Worm (Caenorhabditis elegans) whole organism, L3 larva: Measurements from ENCODE around the gene npp-27.

ENCODE experiments used
- aly-2 ChIP-seq: fragments of 150-350 bp; optimal IDR thresholded peaks from 2 replicates; lab custom pipeline; 2014; ENCODE audit warnings: missing biosample characterization, missing genetic modification characterization
- ama-1 ChIP-seq: fragments of 150-350 bp; optimal IDR thresholded peaks from 2 replicates; lab custom pipeline; 2018
- ceh-16 ChIP-seq: sonication (generic microtip); optimal IDR thresholded peaks from 2 replicates; lab custom pipeline; 2017; ENCODE audit warnings: missing biosample characterization, missing genetic modification characterization
- ceh-28 ChIP-seq: fragments of 150-350 bp; optimal IDR thresholded peaks from 2 replicates; lab custom pipeline; 2014; ENCODE audit warnings: missing biosample characterization, missing genetic modification reagents, missing genetic modification characterization
- ceh-82 ChIP-seq: fragments of 150-350 bp; optimal IDR thresholded peaks from 2 replicates; lab custom pipeline; 2014; ENCODE audit warnings: missing biosample characterization, missing genetic modification characterization
- ceh-9 ChIP-seq: sonication (generic microtip); optimal IDR thresholded peaks from 2 replicates; lab custom pipeline; 2018; ENCODE audit warnings: missing biosample characterization, missing genetic modification characterization
- daf-12 ChIP-seq: fragments of 150-350 bp; optimal IDR thresholded peaks from 2 replicates; lab custom pipeline; 2014; ENCODE audit warnings: missing biosample characterization, missing genetic modification reagents, missing genetic modification characterization
- elt-1 ChIP-seq: fragments of 150-350 bp; optimal IDR thresholded peaks from 2 replicates; lab custom pipeline; 2014; ENCODE audit warnings: missing biosample characterization, missing genetic modification characterization
- eor-1 ChIP-seq, 2 experiments: fragments of 150-350 bp; optimal IDR thresholded peaks; 2 replicates each; lab custom pipeline; 2014 to 2018; ENCODE audit warnings: missing biosample characterization in 2 of 2, missing genetic modification characterization in 2 of 2
- lin-15B ChIP-seq: fragments of 150-350 bp; optimal IDR thresholded peaks from 2 replicates; lab custom pipeline; 2014; ENCODE audit warnings: missing biosample characterization, missing genetic modification characterization
- lin-39 ChIP-seq: fragments of 150-350 bp; optimal IDR thresholded peaks from 2 replicates; lab custom pipeline; 2018; ENCODE audit warnings: missing biosample characterization, missing genetic modification reagents, missing genetic modification characterization
- mdl-1 ChIP-seq: fragments of 150-350 bp; optimal IDR thresholded peaks from 2 replicates; lab custom pipeline; 2014; ENCODE audit warnings: missing biosample characterization, missing genetic modification characterization
- nhr-23 ChIP-seq: fragments of 150-350 bp; optimal IDR thresholded peaks from 2 replicates; lab custom pipeline; 2014; ENCODE audit warnings: missing biosample characterization, missing genetic modification reagents, missing genetic modification characterization
- nhr-43 ChIP-seq: sonication (generic microtip); optimal IDR thresholded peaks from 2 replicates; lab custom pipeline; 2016; ENCODE audit warnings: mild to moderate bottlenecking, missing genetic modification characterization, missing compliant biosample characterization; ENCODE audit not compliant: poor library complexity, severe bottlenecking
- pqm-1 ChIP-seq: fragments of 150-350 bp; optimal IDR thresholded peaks from 2 replicates; lab custom pipeline; 2017; ENCODE audit warnings: missing biosample characterization, missing genetic modification characterization, inconsistent platforms
- sea-2 ChIP-seq: fragments of 150-350 bp; sonication (generic microtip); optimal IDR thresholded peaks from 4 replicates; lab custom pipeline; 2014; ENCODE audit warnings: missing biosample characterization, missing genetic modification reagents, missing genetic modification characterization
- tbx-2 ChIP-seq: sonication (generic microtip); optimal IDR thresholded peaks from 2 replicates; lab custom pipeline; 2016; ENCODE audit warnings: mild to moderate bottlenecking, missing genetic modification characterization, missing compliant biosample characterization
- unc-62 ChIP-seq: fragments of 150-350 bp; sonication (generic microtip); optimal IDR thresholded peaks from 4 replicates; lab custom pipeline; 2014; ENCODE audit warnings: missing biosample characterization, missing genetic modification reagents, missing genetic modification characterization
- zag-1 ChIP-seq: fragments of 150-350 bp; optimal IDR thresholded peaks from 2 replicates; lab custom pipeline; 2014; ENCODE audit warnings: missing biosample characterization, missing genetic modification characterization
- ztf-11 ChIP-seq: fragments of 150-350 bp; optimal IDR thresholded peaks from 2 replicates; lab custom pipeline; 2014; ENCODE audit warnings: missing biosample characterization, missing genetic modification characterization

Gene npp-27

DNA sequence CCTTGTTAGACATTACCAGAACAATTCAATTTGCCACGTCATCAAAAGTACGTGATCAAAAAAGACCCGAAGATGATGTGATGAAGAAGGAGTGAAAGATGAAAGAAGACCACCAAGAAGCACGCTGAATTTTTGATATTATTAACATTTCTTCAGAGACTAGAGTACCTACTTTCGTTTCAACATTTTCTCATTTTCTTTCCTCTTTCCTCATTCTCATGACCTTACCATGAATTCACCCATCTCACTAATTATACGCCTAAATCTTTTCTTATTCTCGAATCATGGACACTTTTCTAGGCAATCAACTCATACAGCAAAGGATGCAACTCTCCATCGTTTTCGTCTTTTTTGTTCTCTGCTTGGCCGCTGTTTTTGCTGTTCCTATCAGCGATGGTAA is 41.4 kb downstream of the npp-27 start, which contains the start of gene flp-10:
Gene flp-10 (plus strand): TSS at position 301 of the 400 bp plus-strand sequence.
- TF ChIP-seq aly-2 (tag; lab: Kevin White, UChicago): no peak
- TF ChIP-seq elt-1: no peak
- TF ChIP-seq nhr-43 (tag; lab: Kevin White, UChicago): no peak
- no peak for TF ChIP-seq pqm-1 (tag; lab: Kevin White, UChicago)
- TF ChIP-seq eor-1 (tag; optimal IDR thresholded peaks at IDR 0.05; lab: Kevin White, UChicago): no peak
- no peak for TF ChIP-seq daf-12 (tag; lab: Kevin White, UChicago)
- no peak for TF ChIP-seq ama-1 (lab: Kevin White, UChicago)
- TF ChIP-seq lin-39 (tag; lab: Kevin White, UChicago): no peak
- no peak for TF ChIP-seq unc-62 (GFP tag; lab: Kevin White, UChicago)
- TF ChIP-seq ceh-82 (tag; lab: Kevin White, UChicago): no peak
- no peak for TF ChIP-seq tbx-2 (tag; lab: Kevin White, UChicago)
- TF ChIP-seq mdl-1 (tag; lab: Kevin White, UChicago): no peak
- no peak for TF ChIP-seq sea-2 (GFP tag; lab: Kevin White, UChicago)
- TF ChIP-seq nhr-23 (tag; lab: Kevin White, UChicago): no peak
- TF ChIP-seq lin-15B (tag; lab: Kevin White, UChicago): no peak
- no peak for TF ChIP-seq ceh-9
- no peak for TF ChIP-seq ceh-28 (tag; lab: Kevin White, UChicago)
- TF ChIP-seq ztf-11 (tag; lab: Kevin White, UChicago): no peak
- no peak for TF ChIP-seq ceh-16
- no peak for TF ChIP-seq zag-1 (tag; lab: Kevin White, UChicago)
